Worm (Caenorhabditis elegans) whole organism, mixed stage, embryonic: Measurements from ENCODE around the gene M28.4.

Source experiments
- M03D4.4 ChIP-seq: sonication (generic microtip); optimal IDR thresholded peaks from 2 replicates; lab custom pipeline; 2017; ENCODE audit warnings: mild to moderate bottlenecking, missing genetic modification characterization, missing compliant biosample characterization
- blmp-1 ChIP-seq: fragments of 150-350 bp; optimal IDR thresholded peaks from 2 replicates; lab custom pipeline; 2014; ENCODE audit warnings: missing biosample characterization, missing genetic modification characterization
- ceh-39 ChIP-seq: fragments of 150-350 bp; optimal IDR thresholded peaks from 2 replicates; lab custom pipeline; 2014; ENCODE audit warnings: missing biosample characterization, missing genetic modification characterization
- ceh-43 ChIP-seq: fragments of 200-800 bp; sonication (Bioruptor generic); optimal IDR thresholded peaks from 2 replicates; lab custom pipeline; 2018; ENCODE audit warnings: mild to moderate bottlenecking, missing genetic modification characterization, moderate library complexity, missing compliant biosample characterization
- ceh-83 ChIP-seq: fragments of 200-800 bp; sonication (Bioruptor generic); optimal IDR thresholded peaks from 2 replicates; lab custom pipeline; 2018; ENCODE audit warnings: mild to moderate bottlenecking, missing genetic modification characterization, missing compliant biosample characterization
- ces-1 ChIP-seq: fragments of 150-350 bp; optimal IDR thresholded peaks from 2 replicates; lab custom pipeline; 2014; ENCODE audit warnings: missing biosample characterization, missing genetic modification reagents, missing genetic modification characterization
- cnd-1 ChIP-seq: fragments of 200-800 bp; sonication (Bioruptor generic); optimal IDR thresholded peaks from 2 replicates; lab custom pipeline; 2018; ENCODE audit warnings: mild to moderate bottlenecking, missing genetic modification characterization, missing compliant biosample characterization
- drap-1 ChIP-seq: fragments of 200-800 bp; sonication (Bioruptor generic); optimal IDR thresholded peaks from 3 replicates; lab custom pipeline; 2018; ENCODE audit warnings: mild to moderate bottlenecking, missing genetic modification characterization, missing compliant biosample characterization
- elt-1 ChIP-seq: sonication (generic microtip); optimal IDR thresholded peaks from 2 replicates; lab custom pipeline; 2017; ENCODE audit warnings: missing genetic modification characterization, mild to moderate bottlenecking, missing compliant biosample characterization, antibody characterized with exemption, moderate library complexity, borderline replicate concordance; ENCODE audit not compliant: insufficient read depth
- elt-3 ChIP-seq: fragments of 150-350 bp; optimal IDR thresholded peaks from 2 replicates; lab custom pipeline; 2014; ENCODE audit warnings: missing biosample characterization, missing genetic modification characterization
- flh-1 ChIP-seq: fragments of 200-800 bp; sonication (Bioruptor generic); optimal IDR thresholded peaks from 2 replicates; lab custom pipeline; 2018; ENCODE audit warnings: mild to moderate bottlenecking, missing genetic modification characterization, moderate library complexity, missing compliant biosample characterization
- ham-2 ChIP-seq: fragments of 200-800 bp; sonication (Bioruptor generic); optimal IDR thresholded peaks from 2 replicates; lab custom pipeline; 2018; ENCODE audit warnings: mild to moderate bottlenecking, missing genetic modification characterization, missing compliant biosample characterization
- hlh-1 ChIP-seq: fragments of 150-350 bp; optimal IDR thresholded peaks from 2 replicates; lab custom pipeline; 2014; ENCODE audit warnings: missing biosample characterization, missing genetic modification reagents, missing genetic modification characterization
- lin-13 ChIP-seq: fragments of 150-350 bp; optimal IDR thresholded peaks from 2 replicates; lab custom pipeline; 2014; ENCODE audit warnings: missing biosample characterization, missing genetic modification characterization
- lsy-2 ChIP-seq: fragments of 150-350 bp; optimal IDR thresholded peaks from 2 replicates; lab custom pipeline; 2014; ENCODE audit warnings: missing biosample characterization, missing genetic modification characterization
- mab-5 ChIP-seq: fragments of 150-350 bp; optimal IDR thresholded peaks from 2 replicates; lab custom pipeline; 2014; ENCODE audit warnings: missing biosample characterization, missing genetic modification characterization
- mep-1 ChIP-seq: fragments of 150-350 bp; optimal IDR thresholded peaks from 2 replicates; lab custom pipeline; 2017; ENCODE audit warnings: missing biosample characterization, missing genetic modification reagents, missing genetic modification characterization, inconsistent platforms
- nhr-12 ChIP-seq: fragments of 150-350 bp; optimal IDR thresholded peaks from 2 replicates; lab custom pipeline; 2014; ENCODE audit warnings: missing biosample characterization, missing genetic modification characterization
- nhr-2 ChIP-seq: fragments of 150-350 bp; optimal IDR thresholded peaks from 2 replicates; lab custom pipeline; 2014; ENCODE audit warnings: missing biosample characterization, missing genetic modification characterization
- nhr-237 ChIP-seq: fragments of 150-350 bp; optimal IDR thresholded peaks from 2 replicates; lab custom pipeline; 2014; ENCODE audit warnings: missing biosample characterization, missing genetic modification characterization
- nhr-28 ChIP-seq: fragments of 150-350 bp; optimal IDR thresholded peaks from 2 replicates; lab custom pipeline; 2014; ENCODE audit warnings: missing biosample characterization, missing genetic modification characterization
- nhr-76 ChIP-seq: sonication (generic microtip); optimal IDR thresholded peaks from 2 replicates; lab custom pipeline; 2017; ENCODE audit warnings: missing biosample characterization, missing genetic modification characterization
- pha-4 ChIP-seq: fragments of 150-350 bp; optimal IDR thresholded peaks from 2 replicates; lab custom pipeline; 2018; ENCODE audit warnings: missing biosample characterization, missing genetic modification reagents, missing genetic modification characterization
- sem-2 ChIP-seq: fragments of 200-800 bp; sonication (Bioruptor generic); optimal IDR thresholded peaks from 2 replicates; lab custom pipeline; 2018; ENCODE audit warnings: mild to moderate bottlenecking, missing genetic modification characterization, missing compliant biosample characterization
- snpc-4 ChIP-seq: fragments of 150-350 bp; optimal IDR thresholded peaks from 2 replicates; lab custom pipeline; 2014; ENCODE audit warnings: missing biosample characterization, missing genetic modification characterization
- tbx-8 ChIP-seq: fragments of 200-800 bp; sonication (Bioruptor generic); optimal IDR thresholded peaks from 2 replicates; lab custom pipeline; 2018; ENCODE audit warnings: mild to moderate bottlenecking, missing genetic modification characterization, moderate library complexity, missing compliant biosample characterization
- unc-39 ChIP-seq: fragments of 150-350 bp; optimal IDR thresholded peaks from 2 replicates; lab custom pipeline; 2014; ENCODE audit warnings: missing biosample characterization, missing genetic modification characterization
- unc-62 ChIP-seq: fragments of 150-350 bp; optimal IDR thresholded peaks from 2 replicates; lab custom pipeline; 2014; ENCODE audit warnings: missing biosample characterization, missing genetic modification reagents, missing genetic modification characterization
- zip-8 ChIP-seq: fragments of 150-350 bp; optimal IDR thresholded peaks from 2 replicates; lab custom pipeline; 2014; ENCODE audit warnings: missing biosample characterization, missing genetic modification characterization

M28.4 gene

ce11 chrII:10659585-10659984 is 16.1 kb downstream of the M28.4 start:
- TF ChIP-seq drap-1 (GFP tag; lab: Kevin White, UChicago) = no peak

- TF ChIP-seq elt-3 (no peak), ces-1 (GFP tag; lab: Kevin White, UChicago) (no peak), hlh-1 (tag; lab: Kevin White, UChicago) (no peak), snpc-4 (tag; lab: Kevin White, UChicago) (no peak), lin-13 (tag; lab: Kevin White, UChicago) (no peak), ceh-43 (GFP tag; lab: Kevin White, UChicago) (no peak), drap-1 (GFP tag; lab: Kevin White, UChicago) (no peak), unc-62 (GFP tag; lab: Kevin White, UChicago) (no peak), pha-4 (tag; lab: Kevin White, UChicago) (no peak), nhr-12 (tag; lab: Kevin White, UChicago) (no peak), blmp-1 (no peak), sem-2 (GFP tag; lab: Kevin White, UChicago) (no peak), cnd-1 (tag; lab: Kevin White, UChicago) (no peak)
These were observed 17.4 kb downstream of the M28.4 start, which contains the start of gene marc-2 for ce11 chrII:10660892-10661291. Gene marc-2 (minus strand): TSS chrII:10660992.

DNA sequence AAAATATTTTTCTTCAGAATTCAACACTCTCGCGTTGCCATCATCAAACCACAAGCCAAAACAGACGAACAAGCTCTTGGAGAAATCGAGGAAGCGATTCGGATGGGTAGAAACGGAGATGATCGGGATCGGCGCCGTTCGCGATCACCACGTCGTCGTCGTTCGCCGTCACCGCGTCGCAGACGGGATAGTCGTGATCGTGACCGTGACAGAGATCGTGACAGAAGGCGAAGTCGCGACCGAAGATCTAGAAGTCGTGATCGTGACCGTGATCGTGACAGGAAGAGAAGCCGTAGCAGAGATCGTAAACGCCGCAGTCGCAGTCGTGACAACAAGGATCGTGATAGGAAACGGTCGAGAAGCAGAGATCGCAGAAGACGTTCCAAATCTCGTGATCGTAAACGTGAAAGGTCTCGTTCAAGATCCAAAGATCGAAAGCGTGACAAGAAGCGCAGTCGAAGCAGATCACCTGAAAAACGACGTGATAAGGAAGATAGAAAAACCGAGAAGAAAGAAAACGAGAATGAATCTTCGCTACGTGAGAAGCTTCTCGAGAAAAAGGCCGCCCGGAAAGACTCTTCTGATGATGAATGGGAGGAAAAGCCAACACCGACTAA is 18.1 kb downstream of the M28.4 start:
- TF ChIP-seq ces-1 (GFP tag; lab: Kevin White, UChicago) = no peak
- no peak for TF ChIP-seq nhr-76
- no peak for TF ChIP-seq lsy-2 (tag; lab: Kevin White, UChicago)
- no peak for TF ChIP-seq ceh-43 (GFP tag; lab: Kevin White, UChicago)
- TF ChIP-seq mep-1 (tag; lab: Kevin White, UChicago) = no peak
- no peak for TF ChIP-seq flh-1 (GFP tag; lab: Kevin White, UChicago)
- TF ChIP-seq ceh-39 (tag; lab: Kevin White, UChicago) = no peak
- TF ChIP-seq elt-1 (tag; lab: Kevin White, UChicago) = no peak
- TF ChIP-seq nhr-2 (tag; lab: Kevin White, UChicago) = no peak
- no peak for TF ChIP-seq unc-62 (GFP tag; lab: Kevin White, UChicago)
- no peak for TF ChIP-seq nhr-28
- TF ChIP-seq nhr-12 (tag; lab: Kevin White, UChicago) = no peak
- TF ChIP-seq pha-4 (tag; lab: Kevin White, UChicago) = no peak
- TF ChIP-seq ham-2 (GFP tag; lab: Kevin White, UChicago) = no peak
- TF ChIP-seq nhr-237 (tag; lab: Kevin White, UChicago) = no peak
- no peak for TF ChIP-seq ceh-83 (GFP tag; lab: Kevin White, UChicago)
- no peak for TF ChIP-seq sem-2 (GFP tag; lab: Kevin White, UChicago)
- no peak for TF ChIP-seq M03D4.4 (tag; lab: Kevin White, UChicago)

ce11 chrII:10662279-10662678 is 18.8 kb downstream of the M28.4 start:
- TF ChIP-seq elt-1 (tag; lab: Kevin White, UChicago) (no peak), ceh-83 (GFP tag; lab: Kevin White, UChicago) (peak; percentile 15), mab-5 (tag; lab: Kevin White, UChicago) (no peak), ham-2 (GFP tag; lab: Kevin White, UChicago) (no peak)

- no peak for TF ChIP-seq nhr-12 (tag; lab: Kevin White, UChicago)
- peak; percentile 51 for TF ChIP-seq ceh-39 (tag; lab: Kevin White, UChicago)
- peak; percentile 43 for TF ChIP-seq ces-1 (GFP tag; lab: Kevin White, UChicago)
- TF ChIP-seq sem-2 (GFP tag; lab: Kevin White, UChicago) = no peak
- no peak for TF ChIP-seq unc-39 (tag; lab: Kevin White, UChicago)
- no peak for TF ChIP-seq flh-1 (GFP tag; lab: Kevin White, UChicago)
These were observed 19.2 kb downstream of the M28.4 start, which contains the start of gene D2089.8 for ce11 chrII:10662698-10663097. Gene D2089.8 (minus strand): TSS chrII:10662781.

ce11 chrII:10665031-10665430 is 21.5 kb downstream of the M28.4 start, which contains the start of gene D2089.3:
Gene D2089.3 (minus strand): TSS chrII:10665131.
- TF ChIP-seq zip-8 (tag; lab: Kevin White, UChicago) = no peak
- no peak for TF ChIP-seq ces-1 (GFP tag; lab: Kevin White, UChicago)
- no peak for TF ChIP-seq blmp-1
- no peak for TF ChIP-seq ceh-43 (GFP tag; lab: Kevin White, UChicago)
- no peak for TF ChIP-seq lsy-2 (tag; lab: Kevin White, UChicago)
- no peak for TF ChIP-seq unc-39 (tag; lab: Kevin White, UChicago)
- no peak for TF ChIP-seq mab-5 (tag; lab: Kevin White, UChicago)
- no peak for TF ChIP-seq M03D4.4 (tag; lab: Kevin White, UChicago)
- no peak for TF ChIP-seq tbx-8 (GFP tag; lab: Kevin White, UChicago)
